Worm (Caenorhabditis elegans) whole organism, L2 larva: ENCODE measurements around the gene cyp-35A1.
"Not testable (repeated sequence)": the region's sequence is repeated elsewhere in the genome, so short reads cannot be mapped to it uniquely, and the experiment has no call there.

ENCODE experiments used
- C34F6.9 ChIP-seq: fragments of 150-350 bp; optimal IDR thresholded peaks from 2 replicates; lab custom pipeline; 2014; ENCODE audit warnings: missing biosample characterization, missing genetic modification characterization
- R02D3.7 ChIP-seq: fragments of 150-350 bp; optimal IDR thresholded peaks from 2 replicates; lab custom pipeline; 2014; ENCODE audit warnings: missing biosample characterization, missing genetic modification characterization
- Y55F3AM.14 ChIP-seq: fragments of 200-800 bp; sonication (Bioruptor generic); optimal IDR thresholded peaks from 2 replicates; lab custom pipeline; 2018; ENCODE audit warnings: mild to moderate bottlenecking, missing genetic modification characterization, missing compliant biosample characterization
- ZK546.5 ChIP-seq: sonication (generic microtip); optimal IDR thresholded peaks from 2 replicates; lab custom pipeline; 2017; ENCODE audit warnings: missing biosample characterization, missing genetic modification characterization
- alr-1 ChIP-seq: fragments of 150-350 bp; optimal IDR thresholded peaks from 2 replicates; lab custom pipeline; 2014; ENCODE audit warnings: missing biosample characterization, missing genetic modification characterization
- aly-2 ChIP-seq: fragments of 150-350 bp; optimal IDR thresholded peaks from 2 replicates; lab custom pipeline; 2014; ENCODE audit warnings: missing biosample characterization, missing genetic modification characterization
- ama-1 ChIP-seq: fragments of 150-350 bp; optimal IDR thresholded peaks from 2 replicates; lab custom pipeline; 2018; ENCODE audit warnings: inconsistent platforms
- blmp-1 ChIP-seq: sonication (generic microtip); optimal IDR thresholded peaks from 2 replicates; lab custom pipeline; 2017; ENCODE audit warnings: missing genetic modification characterization, mild to moderate bottlenecking, missing compliant biosample characterization, antibody characterized with exemption, moderate library complexity; ENCODE audit not compliant: insufficient read depth
- ceh-16 ChIP-seq: fragments of 150-350 bp; optimal IDR thresholded peaks from 2 replicates; lab custom pipeline; 2014; ENCODE audit warnings: missing biosample characterization, missing genetic modification characterization
- crh-2 ChIP-seq: sonication (generic microtip); optimal IDR thresholded peaks from 2 replicates; lab custom pipeline; 2017; ENCODE audit warnings: missing biosample characterization, missing genetic modification characterization
- dmd-4 ChIP-seq: sonication (generic microtip); optimal IDR thresholded peaks from 2 replicates; lab custom pipeline; 2017; ENCODE audit warnings: missing biosample characterization, missing genetic modification characterization
- elt-3 ChIP-seq: sonication (generic microtip); optimal IDR thresholded peaks from 2 replicates; lab custom pipeline; 2017; ENCODE audit warnings: missing biosample characterization, missing genetic modification characterization
- fos-1 ChIP-seq: fragments of 150-350 bp; optimal IDR thresholded peaks from 2 replicates; lab custom pipeline; 2014; ENCODE audit warnings: missing biosample characterization, missing genetic modification characterization
- lin-11 ChIP-seq: fragments of 150-350 bp; sonication (generic microtip); optimal IDR thresholded peaks from 2 replicates; lab custom pipeline; 2014; ENCODE audit warnings: missing biosample characterization, missing genetic modification characterization, inconsistent platforms, mixed read lengths
- lin-13 ChIP-seq: fragments of 150-350 bp; optimal IDR thresholded peaks from 2 replicates; lab custom pipeline; 2014; ENCODE audit warnings: missing biosample characterization, missing genetic modification reagents, missing genetic modification characterization
- lin-39 ChIP-seq: fragments of 150-350 bp; optimal IDR thresholded peaks from 2 replicates; lab custom pipeline; 2014; ENCODE audit warnings: missing biosample characterization, missing genetic modification reagents, missing genetic modification characterization
- lsy-2 ChIP-seq, 2 experiments: fragments of 150-350 bp in 1 of 2; sonication (generic microtip) in 1 of 2; optimal IDR thresholded peaks; 2 replicates each; lab custom pipeline; 2014 to 2017; ENCODE audit warnings: missing biosample characterization in 2 of 2, missing genetic modification characterization in 2 of 2
- mbf-1 ChIP-seq: sonication (generic microtip); optimal IDR thresholded peaks from 2 replicates; lab custom pipeline; 2017; ENCODE audit warnings: missing biosample characterization, missing genetic modification characterization
- mdl-1 ChIP-seq, 2 experiments: fragments of 150-350 bp in 1 of 2; sonication (generic microtip) in 1 of 2; optimal IDR thresholded peaks; 2 replicates each; lab custom pipeline; 2017; ENCODE audit warnings: missing biosample characterization in 2 of 2, missing genetic modification characterization in 2 of 2
- nhr-10 ChIP-seq: sonication (generic microtip); optimal IDR thresholded peaks from 2 replicates; lab custom pipeline; 2017; ENCODE audit warnings: missing biosample characterization, missing genetic modification characterization
- nhr-11 ChIP-seq: fragments of 150-350 bp; optimal IDR thresholded peaks from 2 replicates; lab custom pipeline; 2014; ENCODE audit warnings: missing biosample characterization, missing genetic modification characterization
- nhr-12 ChIP-seq: fragments of 150-350 bp; optimal IDR thresholded peaks from 2 replicates; lab custom pipeline; 2014; ENCODE audit warnings: missing biosample characterization, missing genetic modification characterization
- nhr-129 ChIP-seq: fragments of 150-350 bp; optimal IDR thresholded peaks from 2 replicates; lab custom pipeline; 2014; ENCODE audit warnings: missing biosample characterization, missing genetic modification characterization
- nhr-237 ChIP-seq: fragments of 150-350 bp; optimal IDR thresholded peaks from 2 replicates; lab custom pipeline; 2014; ENCODE audit warnings: missing biosample characterization, missing genetic modification characterization
- nhr-25 ChIP-seq: fragments of 150-350 bp; sonication (generic microtip); optimal IDR thresholded peaks from 3 replicates; lab custom pipeline; 2014; ENCODE audit warnings: missing biosample characterization, missing genetic modification characterization
- nhr-6 ChIP-seq: fragments of 150-350 bp; optimal IDR thresholded peaks from 2 replicates; lab custom pipeline; 2014; ENCODE audit warnings: missing biosample characterization, missing genetic modification characterization
- peb-1 ChIP-seq: fragments of 150-350 bp; optimal IDR thresholded peaks from 2 replicates; lab custom pipeline; 2014; ENCODE audit warnings: missing biosample characterization, missing genetic modification characterization
- sem-4 ChIP-seq: fragments of 150-350 bp; optimal IDR thresholded peaks from 2 replicates; lab custom pipeline; 2014; ENCODE audit warnings: missing biosample characterization, missing genetic modification reagents, missing genetic modification characterization
- sma-3 ChIP-seq: sonication (generic microtip); optimal IDR thresholded peaks from 2 replicates; lab custom pipeline; 2016; ENCODE audit warnings: missing genetic modification reagents, missing genetic modification characterization, missing compliant biosample characterization
- sma-9 ChIP-seq, 2 experiments: fragments of 150-350 bp in 1 of 2; sonication (generic microtip) in 1 of 2; optimal IDR thresholded peaks; 2 replicates each; lab custom pipeline; 2014 to 2016; ENCODE audit warnings: missing genetic modification characterization in 2 of 2, mild to moderate bottlenecking in 1 of 2, missing biosample characterization in 1 of 2, missing compliant biosample characterization in 1 of 2, missing genetic modification reagents in 1 of 2, moderate library complexity in 1 of 2
- snpc-4 ChIP-seq: fragments of 150-350 bp; optimal IDR thresholded peaks from 2 replicates; lab custom pipeline; 2014; ENCODE audit warnings: missing biosample characterization, missing genetic modification characterization
- unc-55 ChIP-seq: fragments of 150-350 bp; sonication (generic microtip); optimal IDR thresholded peaks from 3 replicates; lab custom pipeline; 2014; ENCODE audit warnings: missing biosample characterization, missing genetic modification reagents, missing genetic modification characterization
- ztf-1 ChIP-seq: fragments of 200-800 bp; sonication (Bioruptor generic); conservative IDR thresholded peaks from 2 replicates; pipeline ENCODE4 v1.3.6; 2022; ENCODE audit warnings: missing genetic modification characterization, missing compliant biosample characterization
- ztf-11 ChIP-seq: sonication (generic microtip); optimal IDR thresholded peaks from 2 replicates; lab custom pipeline; 2017; ENCODE audit warnings: missing biosample characterization, missing genetic modification characterization
- ztf-4 ChIP-seq: fragments of 150-350 bp; optimal IDR thresholded peaks from 2 replicates; lab custom pipeline; 2014; ENCODE audit warnings: missing biosample characterization, missing genetic modification characterization

cyp-35A1 gene

DNA sequence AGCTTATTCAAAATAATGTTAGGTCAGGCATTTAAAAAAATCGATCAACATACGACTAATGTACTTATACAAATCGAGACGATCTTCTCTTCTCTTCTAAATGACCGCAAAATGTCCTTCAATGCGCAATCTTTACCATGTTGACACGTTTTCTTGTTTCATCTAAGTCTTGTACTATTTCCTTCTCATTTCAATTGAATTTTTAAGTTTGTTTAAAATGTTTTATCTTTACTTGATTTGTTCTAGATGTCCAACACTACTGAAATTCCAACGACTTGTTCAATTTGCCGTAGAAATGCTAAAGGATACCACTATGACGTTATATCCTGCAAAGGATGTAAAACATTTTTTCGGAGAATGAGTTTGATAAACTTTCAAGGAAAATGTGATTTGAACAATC, 19.6 kb downstream of the cyp-35A1 start, which contains the start of the genes nhr-263 and nhr-148:
Gene nhr-263 (minus strand): TSS at position 101 of the 400 bp plus-strand sequence.
Gene nhr-148 (plus strand): TSS at position 215 of the 400 bp plus-strand sequence.
- TF ChIP-seq mbf-1 (no peak), sma-9 (GFP tag; optimal IDR thresholded peaks at IDR 0.05; lab: Kevin White, UChicago) (peak; percentile 37), sma-9 (tag; optimal IDR thresholded peaks at IDR 0.05; lab: Kevin White, UChicago) (no peak)
- TF ChIP-seq, all 48 proteins: peak for 1

DNA sequence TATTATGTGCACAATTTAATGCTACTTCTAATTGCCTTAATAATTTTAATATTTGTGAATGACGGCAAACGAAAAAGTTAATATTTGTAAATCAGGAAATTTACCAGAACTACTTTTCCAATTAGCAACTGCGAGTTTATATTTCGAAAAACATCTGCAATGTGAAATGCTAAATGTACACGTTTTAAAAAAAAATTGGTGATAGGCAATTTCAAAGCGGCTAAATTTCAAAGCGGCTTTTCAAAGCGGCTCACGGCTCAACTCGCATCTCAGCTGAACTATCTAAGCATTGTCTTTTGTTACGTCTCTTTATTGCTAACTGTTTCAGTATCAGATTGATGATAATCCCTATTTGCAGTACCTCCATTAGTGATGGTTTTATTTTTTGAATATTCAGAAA, 21.7 kb downstream of the cyp-35A1 start, which contains the start of gene srh-187:
Gene srh-187 (minus strand): TSS at position 101 of the 400 bp plus-strand sequence.
- TF ChIP-seq peb-1 (tag; lab: Kevin White, UChicago) (no peak), nhr-6 (tag; lab: Kevin White, UChicago) (no peak), nhr-10 (no peak), sma-3 (GFP tag; lab: Kevin White, UChicago) (no peak), sem-4 (no peak), lsy-2 (tag; optimal IDR thresholded peaks at IDR 0.05; lab: Kevin White, UChicago) (no peak), nhr-11 (tag; lab: Kevin White, UChicago) (no peak), C34F6.9 (tag; lab: Kevin White, UChicago) (no peak), mbf-1 (no peak), ama-1 (lab: Kevin White, UChicago) (no peak), nhr-25 (tag; lab: Kevin White, UChicago) (no peak), aly-2 (no peak), lin-39 (tag; lab: Kevin White, UChicago) (no peak), elt-3 (no peak), lin-13 (GFP tag; lab: Kevin White, UChicago) (no peak)

DNA sequence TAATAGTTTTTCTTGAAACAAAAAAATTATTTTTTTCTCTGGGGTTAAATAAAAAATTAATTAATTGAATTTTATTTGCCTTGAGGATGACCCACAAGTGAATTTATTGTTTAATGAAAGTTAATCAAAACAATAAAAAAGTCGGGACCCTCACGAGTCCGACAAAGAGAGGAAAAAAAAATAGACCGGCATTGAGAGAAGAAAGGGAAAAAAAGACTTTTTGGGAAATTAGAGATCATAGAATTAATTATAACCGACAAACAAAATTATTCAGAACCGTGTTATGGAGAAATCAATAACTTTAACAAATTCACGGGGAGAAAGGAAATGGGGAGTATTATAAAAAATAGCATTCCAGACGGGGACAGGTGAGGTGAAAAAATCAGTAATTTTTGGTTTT, 24.4 kb downstream of the cyp-35A1 start, which contains the start of gene F10G2.7:
Gene F10G2.7 (minus strand): TSS at position 101 of the 400 bp plus-strand sequence.
- TF ChIP-seq sma-3 (GFP tag; lab: Kevin White, UChicago); dmd-4; nhr-237: not testable (repeated sequence)

DNA sequence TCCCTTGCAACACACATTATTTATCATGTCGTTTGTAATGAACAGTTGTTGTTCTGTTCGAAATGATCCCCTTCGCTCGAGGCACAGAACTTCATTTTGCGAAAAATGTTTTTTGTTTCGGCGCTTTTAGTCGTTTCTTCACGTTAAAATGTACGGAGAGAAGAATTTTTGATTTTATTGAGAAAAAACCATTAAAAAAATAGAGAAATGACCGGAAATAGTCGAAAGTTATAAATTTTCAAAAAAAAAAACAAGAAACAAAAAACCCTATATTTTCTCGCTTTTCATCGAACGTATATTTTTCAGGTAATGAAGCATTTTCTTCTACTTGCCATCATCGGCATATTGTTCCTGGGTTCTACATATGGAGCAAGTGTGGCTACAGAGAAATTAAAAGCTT, 29.3 kb downstream of the cyp-35A1 start, which contains the start of gene F10G2.1:
Gene F10G2.1 (plus strand): TSS at position 301 of the 400 bp plus-strand sequence.
- TF ChIP-seq ceh-16 (tag; lab: Kevin White, UChicago) (no peak), sma-9 (GFP tag; optimal IDR thresholded peaks at IDR 0.05; lab: Kevin White, UChicago) (no peak), sma-9 (tag; optimal IDR thresholded peaks at IDR 0.05; lab: Kevin White, UChicago) (no peak), fos-1 (tag; lab: Kevin White, UChicago) (no peak), ZK546.5 (no peak), ztf-1 (no peak), alr-1 (tag; lab: Kevin White, UChicago) (no peak), sma-3 (GFP tag; lab: Kevin White, UChicago) (no peak), blmp-1 (tag; lab: Kevin White, UChicago) (no peak), unc-55 (no peak), ztf-11 (tag; lab: Kevin White, UChicago) (no peak), R02D3.7 (tag; lab: Kevin White, UChicago) (no peak), sem-4 (no peak)

DNA sequence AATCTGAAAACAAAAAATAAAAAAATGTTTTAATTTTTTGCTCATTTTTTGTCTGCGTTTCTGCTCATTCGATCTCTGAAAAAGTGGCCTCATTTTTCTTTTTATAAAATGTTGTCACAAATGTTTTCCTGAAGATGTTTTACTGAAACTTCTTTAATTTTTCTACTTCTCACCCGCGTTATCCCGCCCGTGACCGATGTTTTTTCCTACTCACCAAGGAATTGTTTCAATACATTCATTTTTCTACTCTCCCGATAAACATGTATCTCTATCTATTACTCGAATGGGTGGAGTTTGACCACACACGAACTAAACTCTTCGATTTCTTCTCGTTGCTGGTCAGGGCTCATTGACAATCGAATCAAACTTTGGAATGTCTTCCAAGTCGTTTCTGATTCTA, 30.7 kb downstream of the cyp-35A1 start, which contains the start of gene F10G2.2:
Gene F10G2.2 (plus strand): TSS at position 301 of the 400 bp plus-strand sequence.
- no peak for TF ChIP-seq dmd-4
- no peak for TF ChIP-seq lin-11
- TF ChIP-seq nhr-11 (tag; lab: Kevin White, UChicago), result no peak
- no peak for TF ChIP-seq ztf-4 (tag; lab: Kevin White, UChicago)
- TF ChIP-seq lin-13 (GFP tag; lab: Kevin White, UChicago), result no peak
- TF ChIP-seq nhr-12, result no peak
- no peak for TF ChIP-seq nhr-6 (tag; lab: Kevin White, UChicago)
- TF ChIP-seq Y55F3AM.14, result no peak
- no peak for TF ChIP-seq nhr-25 (tag; lab: Kevin White, UChicago)
- TF ChIP-seq crh-2 (tag; lab: Kevin White, UChicago), result no peak

DNA sequence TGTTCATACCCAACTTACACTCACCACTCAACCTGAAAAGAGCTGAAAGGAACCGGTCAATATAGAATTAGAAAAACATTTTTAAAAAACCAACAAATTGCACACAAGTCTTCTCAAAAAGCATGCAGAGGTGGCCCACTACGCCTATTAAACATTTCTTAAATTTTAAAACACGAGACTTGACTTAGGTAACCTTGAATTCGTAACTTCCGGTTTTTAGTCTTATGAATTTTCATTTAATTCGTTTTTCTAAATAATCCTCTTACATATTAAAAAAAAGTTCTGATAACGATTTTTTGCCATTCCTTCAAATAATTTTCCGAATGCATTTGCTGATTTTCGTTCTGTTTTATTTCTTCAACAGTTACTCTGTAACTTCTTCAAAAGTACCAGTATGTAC, 33.5 kb downstream of the cyp-35A1 start, which contains the start of gene clec-7:
Gene clec-7 (plus strand): TSS at position 301 of the 400 bp plus-strand sequence.
- TF ChIP-seq sem-4, result no peak
- no peak for TF ChIP-seq elt-3
- no peak for TF ChIP-seq lsy-2 (tag; optimal IDR thresholded peaks at IDR 0.05; lab: Kevin White, UChicago)
- no peak for TF ChIP-seq nhr-129 (tag; lab: Kevin White, UChicago)
- no peak for TF ChIP-seq alr-1 (tag; lab: Kevin White, UChicago)
- TF ChIP-seq snpc-4 (tag; lab: Kevin White, UChicago), result no peak
- no peak for TF ChIP-seq fos-1 (tag; lab: Kevin White, UChicago)
- TF ChIP-seq ZK546.5, result no peak
- TF ChIP-seq nhr-10, result no peak
- no peak for TF ChIP-seq sma-3 (GFP tag; lab: Kevin White, UChicago)
- TF ChIP-seq aly-2, result no peak
- no peak for TF ChIP-seq R02D3.7 (tag; lab: Kevin White, UChicago)
- no peak for TF ChIP-seq dmd-4
- TF ChIP-seq mdl-1 (tag; optimal IDR thresholded peaks at IDR 0.05; lab: Kevin White, UChicago), result no peak
